Worm (Caenorhabditis elegans) whole organism, L2 larva: ENCODE results near the gene amph-1.

Source experiments
- C34F6.9 ChIP-seq: fragments of 150-350 bp; optimal IDR thresholded peaks from 2 replicates; lab custom pipeline; 2014; ENCODE audit warnings: missing biosample characterization, missing genetic modification characterization
- Y55F3AM.14 ChIP-seq: fragments of 200-800 bp; sonication (Bioruptor generic); optimal IDR thresholded peaks from 2 replicates; lab custom pipeline; 2018; ENCODE audit warnings: mild to moderate bottlenecking, missing genetic modification characterization, missing compliant biosample characterization
- ZK546.5 ChIP-seq: sonication (generic microtip); optimal IDR thresholded peaks from 2 replicates; lab custom pipeline; 2017; ENCODE audit warnings: missing biosample characterization, missing genetic modification characterization
- alr-1 ChIP-seq: fragments of 150-350 bp; optimal IDR thresholded peaks from 2 replicates; lab custom pipeline; 2014; ENCODE audit warnings: missing biosample characterization, missing genetic modification characterization
- ama-1 ChIP-seq: fragments of 150-350 bp; optimal IDR thresholded peaks from 2 replicates; lab custom pipeline; 2018; ENCODE audit warnings: inconsistent platforms
- blmp-1 ChIP-seq: sonication (generic microtip); optimal IDR thresholded peaks from 2 replicates; lab custom pipeline; 2017; ENCODE audit warnings: missing genetic modification characterization, mild to moderate bottlenecking, missing compliant biosample characterization, antibody characterized with exemption, moderate library complexity; ENCODE audit not compliant: insufficient read depth
- ceh-16 ChIP-seq: fragments of 150-350 bp; optimal IDR thresholded peaks from 2 replicates; lab custom pipeline; 2014; ENCODE audit warnings: missing biosample characterization, missing genetic modification characterization
- ceh-82 ChIP-seq: fragments of 150-350 bp; optimal IDR thresholded peaks from 2 replicates; lab custom pipeline; 2014; ENCODE audit warnings: missing biosample characterization, missing genetic modification characterization
- crh-2 ChIP-seq: sonication (generic microtip); optimal IDR thresholded peaks from 2 replicates; lab custom pipeline; 2017; ENCODE audit warnings: missing biosample characterization, missing genetic modification characterization
- dmd-4 ChIP-seq: sonication (generic microtip); optimal IDR thresholded peaks from 2 replicates; lab custom pipeline; 2017; ENCODE audit warnings: missing biosample characterization, missing genetic modification characterization
- egl-27 ChIP-seq: sonication (generic microtip); optimal IDR thresholded peaks from 3 replicates; lab custom pipeline; 2017; ENCODE audit warnings: missing biosample characterization, missing genetic modification reagents, missing genetic modification characterization
- elt-1 ChIP-seq: fragments of 150-350 bp; optimal IDR thresholded peaks from 2 replicates; lab custom pipeline; 2014; ENCODE audit warnings: missing biosample characterization, missing genetic modification characterization
- elt-3 ChIP-seq: sonication (generic microtip); optimal IDR thresholded peaks from 2 replicates; lab custom pipeline; 2017; ENCODE audit warnings: missing biosample characterization, missing genetic modification characterization
- fos-1 ChIP-seq: fragments of 150-350 bp; optimal IDR thresholded peaks from 2 replicates; lab custom pipeline; 2014; ENCODE audit warnings: missing biosample characterization, missing genetic modification characterization
- gmeb-1 ChIP-seq: fragments of 150-350 bp; optimal IDR thresholded peaks from 2 replicates; lab custom pipeline; 2014; ENCODE audit warnings: missing biosample characterization, missing genetic modification characterization
- lin-11 ChIP-seq: fragments of 150-350 bp; sonication (generic microtip); optimal IDR thresholded peaks from 2 replicates; lab custom pipeline; 2014; ENCODE audit warnings: missing biosample characterization, missing genetic modification characterization, inconsistent platforms, mixed read lengths
- lsy-2 ChIP-seq, 2 experiments: fragments of 150-350 bp in 1 of 2; sonication (generic microtip) in 1 of 2; optimal IDR thresholded peaks; 2 replicates each; lab custom pipeline; 2014 to 2017; ENCODE audit warnings: missing biosample characterization in 2 of 2, missing genetic modification characterization in 2 of 2
- mab-5 ChIP-seq: fragments of 150-350 bp; optimal IDR thresholded peaks from 2 replicates; lab custom pipeline; 2014; ENCODE audit warnings: missing biosample characterization, missing genetic modification characterization
- mbf-1 ChIP-seq: sonication (generic microtip); optimal IDR thresholded peaks from 2 replicates; lab custom pipeline; 2017; ENCODE audit warnings: missing biosample characterization, missing genetic modification characterization
- mdl-1 ChIP-seq, 2 experiments: fragments of 150-350 bp in 1 of 2; sonication (generic microtip) in 1 of 2; optimal IDR thresholded peaks; 2 replicates each; lab custom pipeline; 2017; ENCODE audit warnings: missing biosample characterization in 2 of 2, missing genetic modification characterization in 2 of 2
- nhr-11 ChIP-seq: fragments of 150-350 bp; optimal IDR thresholded peaks from 2 replicates; lab custom pipeline; 2014; ENCODE audit warnings: missing biosample characterization, missing genetic modification characterization
- nhr-12 ChIP-seq: fragments of 150-350 bp; optimal IDR thresholded peaks from 2 replicates; lab custom pipeline; 2014; ENCODE audit warnings: missing biosample characterization, missing genetic modification characterization
- nhr-23 ChIP-seq: fragments of 150-350 bp; optimal IDR thresholded peaks from 2 replicates; lab custom pipeline; 2014; ENCODE audit warnings: missing biosample characterization, missing genetic modification reagents, missing genetic modification characterization
- nhr-237 ChIP-seq: fragments of 150-350 bp; optimal IDR thresholded peaks from 2 replicates; lab custom pipeline; 2014; ENCODE audit warnings: missing biosample characterization, missing genetic modification characterization
- nhr-25 ChIP-seq: fragments of 150-350 bp; sonication (generic microtip); optimal IDR thresholded peaks from 3 replicates; lab custom pipeline; 2014; ENCODE audit warnings: missing biosample characterization, missing genetic modification characterization
- nhr-6 ChIP-seq: fragments of 150-350 bp; optimal IDR thresholded peaks from 2 replicates; lab custom pipeline; 2014; ENCODE audit warnings: missing biosample characterization, missing genetic modification characterization
- nhr-77 ChIP-seq: fragments of 150-350 bp; optimal IDR thresholded peaks from 2 replicates; lab custom pipeline; 2014; ENCODE audit warnings: missing biosample characterization, missing genetic modification characterization
- peb-1 ChIP-seq: fragments of 150-350 bp; optimal IDR thresholded peaks from 2 replicates; lab custom pipeline; 2014; ENCODE audit warnings: missing biosample characterization, missing genetic modification characterization
- sem-4 ChIP-seq: fragments of 150-350 bp; optimal IDR thresholded peaks from 2 replicates; lab custom pipeline; 2014; ENCODE audit warnings: missing biosample characterization, missing genetic modification reagents, missing genetic modification characterization
- skn-1 ChIP-seq: sonication (generic microtip); optimal IDR thresholded peaks from 2 replicates; lab custom pipeline; 2017; ENCODE audit warnings: missing biosample characterization, missing genetic modification characterization
- sma-3 ChIP-seq: sonication (generic microtip); optimal IDR thresholded peaks from 2 replicates; lab custom pipeline; 2016; ENCODE audit warnings: missing genetic modification reagents, missing genetic modification characterization, missing compliant biosample characterization
- sma-9 ChIP-seq, 2 experiments: fragments of 150-350 bp in 1 of 2; sonication (generic microtip) in 1 of 2; optimal IDR thresholded peaks; 2 replicates each; lab custom pipeline; 2014 to 2016; ENCODE audit warnings: missing genetic modification characterization in 2 of 2, mild to moderate bottlenecking in 1 of 2, missing biosample characterization in 1 of 2, missing compliant biosample characterization in 1 of 2, missing genetic modification reagents in 1 of 2, moderate library complexity in 1 of 2
- snpc-4 ChIP-seq: fragments of 150-350 bp; optimal IDR thresholded peaks from 2 replicates; lab custom pipeline; 2014; ENCODE audit warnings: missing biosample characterization, missing genetic modification characterization
- unc-39 ChIP-seq: fragments of 150-350 bp; optimal IDR thresholded peaks from 2 replicates; lab custom pipeline; 2014; ENCODE audit warnings: missing biosample characterization, missing genetic modification characterization
- unc-55 ChIP-seq: fragments of 150-350 bp; sonication (generic microtip); optimal IDR thresholded peaks from 3 replicates; lab custom pipeline; 2014; ENCODE audit warnings: missing biosample characterization, missing genetic modification reagents, missing genetic modification characterization
- unc-62 ChIP-seq: fragments of 150-350 bp; optimal IDR thresholded peaks from 2 replicates; lab custom pipeline; 2014; ENCODE audit warnings: missing biosample characterization, missing genetic modification reagents, missing genetic modification characterization
- zag-1 ChIP-seq: fragments of 150-350 bp; optimal IDR thresholded peaks from 2 replicates; lab custom pipeline; 2014; ENCODE audit warnings: missing biosample characterization, missing genetic modification characterization
- ztf-1 ChIP-seq: fragments of 200-800 bp; sonication (Bioruptor generic); conservative IDR thresholded peaks from 2 replicates; pipeline ENCODE4 v1.3.6; 2022; ENCODE audit warnings: missing genetic modification characterization, missing compliant biosample characterization
- ztf-4 ChIP-seq: fragments of 150-350 bp; optimal IDR thresholded peaks from 2 replicates; lab custom pipeline; 2014; ENCODE audit warnings: missing biosample characterization, missing genetic modification characterization

The amph-1 gene

ce11 chrIV:9622272-9622671 is 25.4 kb downstream of the amph-1 start, which contains the start of gene W09C2.7:
Gene W09C2.7, minus strand, starts transcription at chrIV:9622372.
- TF ChIP-seq ZK546.5 (tag; lab: Kevin White, UChicago), result no peak
- no peak for TF ChIP-seq alr-1 (tag; lab: Kevin White, UChicago)
- TF ChIP-seq sem-4 (tag; lab: Kevin White, UChicago), result no peak
- no peak for TF ChIP-seq blmp-1 (tag; lab: Kevin White, UChicago)
- TF ChIP-seq unc-62, result no peak
- no peak for TF ChIP-seq nhr-12
- no peak for TF ChIP-seq egl-27 (tag; lab: Kevin White, UChicago)
- no peak for TF ChIP-seq unc-55 (GFP tag; lab: Kevin White, UChicago)
- TF ChIP-seq elt-3, result no peak
- TF ChIP-seq mbf-1 (tag; lab: Kevin White, UChicago), result no peak
- no peak for TF ChIP-seq Y55F3AM.14 (GFP tag; lab: Kevin White, UChicago)
- TF ChIP-seq nhr-77, result no peak
- TF ChIP-seq unc-39, result no peak
- no peak for TF ChIP-seq gmeb-1 (tag; lab: Kevin White, UChicago)
- no peak for TF ChIP-seq mab-5 (tag; lab: Kevin White, UChicago)
- TF ChIP-seq dmd-4 (tag; lab: Kevin White, UChicago), result no peak
- no peak for TF ChIP-seq sma-3 (GFP tag; lab: Kevin White, UChicago)
- no peak for TF ChIP-seq ama-1 (lab: Kevin White, UChicago)

- no peak for TF ChIP-seq egl-27 (tag; lab: Kevin White, UChicago)
- TF ChIP-seq mdl-1 (tag; optimal IDR thresholded peaks at IDR 0.05; lab: Kevin White, UChicago), result no peak
- no peak for TF ChIP-seq gmeb-1 (tag; lab: Kevin White, UChicago)
- no peak for TF ChIP-seq nhr-11
- no peak for TF ChIP-seq nhr-237 (tag; lab: Kevin White, UChicago)
- no peak for TF ChIP-seq ama-1 (lab: Kevin White, UChicago)
- TF ChIP-seq nhr-77, result no peak
- TF ChIP-seq ceh-16 (tag; lab: Kevin White, UChicago), result peak; percentile 91
- no peak for TF ChIP-seq nhr-6 (tag; lab: Kevin White, UChicago)
- no peak for TF ChIP-seq mbf-1 (tag; lab: Kevin White, UChicago)
- peak; percentile 94 for TF ChIP-seq elt-1 (tag; lab: Kevin White, UChicago)
- no peak for TF ChIP-seq lin-11 (tag; lab: Kevin White, UChicago)
- TF ChIP-seq snpc-4 (tag; lab: Kevin White, UChicago), result no peak
- TF ChIP-seq ztf-1 (GFP tag; lab: Robert Waterston, UW), result no peak
- no peak for TF ChIP-seq ztf-4 (tag; lab: Kevin White, UChicago)
Measured at ce11 chrIV:9618836-9619235, 28.8 kb downstream of the amph-1 start.

- TF ChIP-seq ceh-82 (tag; lab: Kevin White, UChicago) (no peak), mbf-1 (tag; lab: Kevin White, UChicago) (no peak), elt-1 (tag; lab: Kevin White, UChicago) (peak; percentile 77), unc-39 (no peak), nhr-25 (peak; percentile 48), C34F6.9 (tag; lab: Kevin White, UChicago) (no peak), nhr-237 (tag; lab: Kevin White, UChicago) (no peak), nhr-23 (tag; lab: Kevin White, UChicago) (peak; percentile 84), ceh-16 (tag; lab: Kevin White, UChicago) (peak; percentile 49), sem-4 (tag; lab: Kevin White, UChicago) (no peak), fos-1 (no peak), nhr-12 (no peak), sma-3 (GFP tag; lab: Kevin White, UChicago) (no peak)
Measured at ce11 chrIV:9618015-9618414, 29.7 kb downstream of the amph-1 start.

- peak; percentile 88 for TF ChIP-seq nhr-23 (tag; lab: Kevin White, UChicago)
- no peak for TF ChIP-seq mab-5 (tag; lab: Kevin White, UChicago)
- peak; percentile 25 for TF ChIP-seq ceh-16 (tag; lab: Kevin White, UChicago)
- TF ChIP-seq nhr-6 (tag; lab: Kevin White, UChicago), result no peak
- TF ChIP-seq elt-1 (tag; lab: Kevin White, UChicago), result peak; percentile 85
- TF ChIP-seq peb-1, result no peak
Measured at ce11 chrIV:9617358-9617757, 30.3 kb downstream of the amph-1 start.

- TF ChIP-seq blmp-1 (tag; lab: Kevin White, UChicago) (peak; percentile 63), crh-2 (tag; lab: Kevin White, UChicago) (peak; percentile 27), ceh-16 (tag; lab: Kevin White, UChicago) (peak; percentile 98), skn-1 (tag; lab: Kevin White, UChicago) (no peak), egl-27 (tag; lab: Kevin White, UChicago) (peak; percentile 86), elt-1 (tag; lab: Kevin White, UChicago) (peak; percentile 100), nhr-25 (peak; percentile 84), sma-9 (GFP tag; optimal IDR thresholded peaks at IDR 0.05; lab: Kevin White, UChicago) (peak; percentile 94), sma-9 (tag; optimal IDR thresholded peaks at IDR 0.05; lab: Kevin White, UChicago) (no peak), nhr-23 (tag; lab: Kevin White, UChicago) (peak; percentile 100), zag-1 (tag; lab: Kevin White, UChicago) (no peak), lsy-2 (tag; optimal IDR thresholded peaks at IDR 0.05; lab: Kevin White, UChicago) (peak in 1 of 2 experiments; percentile 30), sma-3 (GFP tag; lab: Kevin White, UChicago) (peak; percentile 31), sem-4 (tag; lab: Kevin White, UChicago) (peak; percentile 70), ZK546.5 (tag; lab: Kevin White, UChicago) (no peak)
Measured at ce11 chrIV:9615511-9615910, 32.2 kb downstream of the amph-1 start.
